Fruit fly (Drosophila melanogaster): ENCODE data around the gene ppk22.

Gene ppk22

dm6 chr3R:24875939-24876842 lies 16.6 kb upstream of the ppk22 start, which contains the start of gene CG3744 (continued):
- peak; percentile 74 for TF ChIP-seq Hr39 (GFP tag; optimal IDR thresholded peaks at IDR 0.05)
- TF ChIP-seq CG8119 (GFP tag; IDR thresholded peaks at IDR 0.05), result peak; percentile 76
- TF ChIP-seq fd59A (GFP tag; optimal IDR thresholded peaks at IDR 0.05), result peak; percentile 31
- peak; percentile 85 for TF ChIP-seq CG11294 (GFP tag; IDR thresholded peaks at IDR 0.05)
- TF ChIP-seq CG1621 (tag; optimal IDR thresholded peaks at IDR 0.05), result no peak
- TF ChIP-seq fkh (GFP tag; optimal IDR thresholded peaks at IDR 0.05), result no peak
- peak; percentile 72 for TF ChIP-seq net (GFP tag; optimal IDR thresholded peaks at IDR 0.05)
- TF ChIP-seq ss (GFP tag; optimal IDR thresholded peaks at IDR 0.05), result peak in 1 of 2 experiments; percentile 70
- peak; percentile 73 for TF ChIP-seq Ets96B (tag; optimal IDR thresholded peaks at IDR 0.05)
- TF ChIP-seq CG4318 (GFP tag; optimal IDR thresholded peaks at IDR 0.05), result no peak
- peak; percentile 81 for TF ChIP-seq achi (GFP tag; optimal IDR thresholded peaks at IDR 0.05)
- peak; percentile 72 for TF ChIP-seq CG8632 (GFP tag; optimal IDR thresholded peaks at IDR 0.05)
- peak; percentile 5 for TF ChIP-seq CG16779 (tag; optimal IDR thresholded peaks at IDR 0.05)
- peak in 1 of 2 experiments; percentile 70 for TF ChIP-seq salr (GFP tag; optimal IDR thresholded peaks at IDR 0.05)
- TF ChIP-seq fd85E (GFP tag; optimal IDR thresholded peaks at IDR 0.05), result no peak
- peak; percentile 47 for TF ChIP-seq CG6808 (GFP tag; optimal IDR thresholded peaks at IDR 0.05)
- TF ChIP-seq svp (GFP tag), result peak; percentile 75
- TF ChIP-seq CG6276 (GFP tag; optimal IDR thresholded peaks at IDR 0.05), result no peak
- TF ChIP-seq CG10631 (GFP tag; optimal IDR thresholded peaks at IDR 0.05), result no peak

dm6 chr3R:24870389-24871048 lies 10.9 kb upstream of the ppk22 start, which contains the start of gene CycB3:
CycB3 (minus strand) TSS chr3R:24870816.
- TF ChIP-seq CG1621 (tag; optimal IDR thresholded peaks at IDR 0.05), result peak; percentile 57
- TF ChIP-seq eg (GFP tag; IDR thresholded peaks at IDR 0.05), result peak; percentile 41; the same call in 1 of the 3 replicates
- TF ChIP-seq fkh (GFP tag; optimal IDR thresholded peaks at IDR 0.05), result no peak
- TF ChIP-seq dac (GFP tag; optimal IDR thresholded peaks at IDR 0.05), result no peak
- TF ChIP-seq CG3919 (GFP tag; optimal IDR thresholded peaks at IDR 0.05), result no peak
- peak; percentile 14 for TF ChIP-seq CG3032 (tag; optimal IDR thresholded peaks at IDR 0.05)
- TF ChIP-seq CG6163 (GFP tag; IDR thresholded peaks at IDR 0.05), result peak; percentile 9; the same call in 1 of the 3 replicates
- TF ChIP-seq CG16779 (tag; optimal IDR thresholded peaks at IDR 0.05), result no peak
- peak; percentile 29 for TF ChIP-seq Sox14 (GFP tag; optimal IDR thresholded peaks at IDR 0.05)
- TF ChIP-seq Eip78C (GFP tag), result peak; percentile 67
- no peak for TF ChIP-seq achi (GFP tag; optimal IDR thresholded peaks at IDR 0.05)
- TF ChIP-seq Sox102F (GFP tag; optimal IDR thresholded peaks at IDR 0.05), result no peak
- TF ChIP-seq ss (GFP tag; optimal IDR thresholded peaks at IDR 0.05), result peak; percentile 36 to 73
- TF ChIP-seq CG6854 (GFP tag; optimal IDR thresholded peaks at IDR 0.05), result peak; percentile 32

dm6 chr3R:24867956-24868355 lies 8.4 kb upstream of the ppk22 start:
- TF ChIP-seq CG11902 (GFP tag; optimal IDR thresholded peaks at IDR 0.05) (no peak), Eip75B (GFP tag; optimal IDR thresholded peaks at IDR 0.05) (no peak), Eip78C (GFP tag) (no peak)

- TF ChIP-seq Blimp-1 (GFP tag; optimal IDR thresholded peaks at IDR 0.05), result no peak
Measured at dm6 chr3R:24866976-24867375, 7.4 kb upstream of the ppk22 start.
